Fruit fly (Drosophila melanogaster): ENCODE results near the gene dpr3.

The dpr3 gene

DNA sequence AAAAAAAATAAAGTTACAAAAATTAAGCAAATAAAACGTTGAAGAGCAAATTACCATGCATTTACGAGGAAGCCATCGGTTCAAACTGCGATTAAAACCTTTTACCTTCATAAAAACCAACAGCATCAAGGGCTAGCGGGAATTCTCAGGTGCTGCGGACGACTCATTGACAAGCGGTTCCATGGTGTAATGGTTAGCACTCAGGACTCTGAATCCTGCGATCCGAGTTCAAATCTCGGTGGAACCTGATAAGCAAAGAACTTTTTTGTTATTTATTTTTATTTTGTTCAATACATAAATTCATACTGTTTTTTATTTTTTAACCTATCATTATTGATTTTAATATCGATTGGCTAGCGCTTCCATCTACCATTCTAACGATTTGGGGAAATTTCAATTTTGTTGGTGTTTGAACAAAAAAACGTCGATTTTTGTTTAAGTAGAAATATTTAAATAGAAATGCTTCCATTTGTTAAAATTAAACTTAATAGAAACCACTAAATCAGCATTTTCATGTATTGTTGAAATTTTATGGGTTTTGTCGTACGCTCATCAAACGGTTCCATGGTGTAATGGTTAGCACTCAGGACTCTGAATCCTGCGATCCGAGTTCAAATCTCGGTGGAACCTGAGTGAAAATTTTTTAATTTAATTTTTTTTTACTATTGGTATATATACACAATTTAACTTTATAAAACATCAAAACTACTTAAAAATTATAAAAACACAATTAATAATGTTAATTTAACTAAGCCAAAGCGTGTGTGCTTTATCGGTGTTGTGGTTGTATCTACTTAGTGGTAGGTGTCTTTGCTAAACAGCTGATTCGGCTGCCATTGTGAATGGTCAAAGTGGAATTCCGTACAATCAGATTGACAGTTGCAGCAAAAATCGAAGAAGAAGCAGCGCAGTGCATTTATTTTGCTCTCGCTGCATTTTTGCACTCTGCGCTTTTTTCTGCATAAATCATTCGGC is 100.4 kb downstream of the dpr3 start, which contains the start of gene CG4238:
CG4238 (plus strand) TSS at position 880 of the 975 bp plus-strand sequence.
- peak; percentile 12 for TF ChIP-seq sage (GFP tag; optimal IDR thresholded peaks at IDR 0.05)
- no peak for TF ChIP-seq Rel (GFP tag; optimal IDR thresholded peaks at IDR 0.05)
- TF ChIP-seq Rel (tag; optimal IDR thresholded peaks at IDR 0.05) = peak; percentile 39
- peak; percentile 72 for TF ChIP-seq CrebA (GFP tag; optimal IDR thresholded peaks at IDR 0.05; ENCODE audit: borderline replicate concordance)
- no peak for TF ChIP-seq Mio (GFP tag; optimal IDR thresholded peaks at IDR 0.05)
- TF ChIP-seq brk (GFP tag; optimal IDR thresholded peaks at IDR 0.05) = peak; percentile 13
- TF ChIP-seq Dif (GFP tag; optimal IDR thresholded peaks at IDR 0.05; ENCODE audit: partially characterized antibody) = no peak
